Fruit fly (Drosophila melanogaster) whole organism, embryonic: Measurements from ENCODE around the gene hng2.

Experiments
- ATbp ChIP-seq: fragments of 200-800 bp; sonication (Bioruptor generic); optimal IDR thresholded peaks from 2 replicates; lab custom pipeline; 2017; ENCODE audit warnings: missing biosample characterization, mild to moderate bottlenecking, missing genetic modification characterization, missing genetic modification reagents
- Aef1 ChIP-seq: fragments of 200-800 bp; sonication (Bioruptor generic); IDR thresholded peaks from 3 replicates; pipeline ENCODE4 v1.3.6; 2022; ENCODE audit warnings: missing biosample characterization, missing genetic modification characterization
- Blimp-1 ChIP-seq: fragments of 200-800 bp; sonication (Bioruptor generic); optimal IDR thresholded peaks from 3 replicates; lab custom pipeline; 2018; ENCODE audit warnings: missing biosample characterization, missing genetic modification characterization, mild to moderate bottlenecking, moderate library complexity, missing genetic modification reagents
- CG11093 ChIP-seq: fragments of 200-800 bp; sonication (Bioruptor generic); IDR thresholded peaks from 3 replicates; pipeline ENCODE4 v1.3.6; 2022; ENCODE audit warnings: missing biosample characterization, missing genetic modification characterization
- CG11504 ChIP-seq: fragments of 200-800 bp; sonication (Bioruptor generic); optimal IDR thresholded peaks from 3 replicates; lab custom pipeline; 2019; ENCODE audit warnings: missing biosample characterization, mild to moderate bottlenecking, missing genetic modification characterization, moderate library complexity
- CG11695 ChIP-seq: fragments of 200-800 bp; sonication (Bioruptor generic); IDR thresholded peaks from 3 replicates; pipeline ENCODE4 v1.3.6; 2022; ENCODE audit warnings: missing biosample characterization, missing genetic modification characterization
- CG11723 ChIP-seq: fragments of 200-800 bp; sonication (Bioruptor generic); optimal IDR thresholded peaks from 2 replicates; lab custom pipeline; 2017; ENCODE audit warnings: missing biosample characterization, mild to moderate bottlenecking, missing genetic modification characterization
- CG12155 ChIP-seq: fragments of 200-800 bp; sonication (Bioruptor generic); optimal IDR thresholded peaks from 3 replicates; lab custom pipeline; 2016; ENCODE audit warnings: missing biosample characterization, missing genetic modification characterization
- CG12391 ChIP-seq: fragments of 200-800 bp; sonication (Bioruptor generic); optimal IDR thresholded peaks from 3 replicates; lab custom pipeline; 2018; ENCODE audit warnings: missing biosample characterization, mild to moderate bottlenecking, missing genetic modification characterization, moderate library complexity
- CG15514 ChIP-seq: fragments of 200-800 bp; sonication (Bioruptor generic); optimal IDR thresholded peaks from 3 replicates; lab custom pipeline; 2017; ENCODE audit warnings: missing biosample characterization, missing genetic modification characterization, mild to moderate bottlenecking, moderate library complexity, missing genetic modification reagents
- CG1603 ChIP-seq: fragments of 200-800 bp; sonication (Bioruptor generic); optimal IDR thresholded peaks from 2 replicates; lab custom pipeline; 2019; ENCODE audit warnings: missing biosample characterization, mild to moderate bottlenecking, missing genetic modification characterization, moderate library complexity
- CG17568 ChIP-seq: fragments of 200-800 bp; sonication (Bioruptor generic); optimal IDR thresholded peaks from 2 replicates; lab custom pipeline; 2018; ENCODE audit warnings: missing biosample characterization, mild to moderate bottlenecking, missing genetic modification characterization, moderate library complexity
- CG2120 ChIP-seq: fragments of 200-800 bp; sonication (Bioruptor generic); optimal IDR thresholded peaks from 3 replicates; lab custom pipeline; 2016; ENCODE audit warnings: missing biosample characterization, missing genetic modification characterization
- CG2678 ChIP-seq: fragments of 200-800 bp; sonication (Bioruptor generic); optimal IDR thresholded peaks from 3 replicates; lab custom pipeline; 2019; ENCODE audit warnings: missing biosample characterization, mild to moderate bottlenecking, missing genetic modification characterization, moderate library complexity
- CG34376 ChIP-seq: fragments of 200-800 bp; sonication (Bioruptor generic); optimal IDR thresholded peaks from 2 replicates; lab custom pipeline; 2018; ENCODE audit warnings: missing biosample characterization, mild to moderate bottlenecking, missing genetic modification characterization
- CG3838 ChIP-seq: fragments of 200-800 bp; sonication (Bioruptor generic); optimal IDR thresholded peaks from 3 replicates; lab custom pipeline; 2016; ENCODE audit warnings: missing biosample characterization, missing genetic modification characterization
- CG4730 ChIP-seq: fragments of 200-800 bp; sonication (Bioruptor generic); IDR thresholded peaks from 2 replicates; pipeline ENCODE4 v1.3.6; 2022; ENCODE audit warnings: missing biosample characterization, missing genetic modification characterization
- CG6765 ChIP-seq: fragments of 200-800 bp; sonication (Bioruptor generic); optimal IDR thresholded peaks from 3 replicates; lab custom pipeline; 2017; ENCODE audit warnings: missing biosample characterization, mild to moderate bottlenecking, missing genetic modification characterization
- CG7372 ChIP-seq: fragments of 200-800 bp; sonication (Bioruptor generic); IDR thresholded peaks from 2 replicates; pipeline ENCODE4 v1.3.6; 2022; ENCODE audit warnings: missing biosample characterization, missing genetic modification characterization
- CG7928 ChIP-seq: fragments of 200-800 bp; sonication (Bioruptor generic); optimal IDR thresholded peaks from 2 replicates; lab custom pipeline; 2017; ENCODE audit warnings: missing biosample characterization, mild to moderate bottlenecking, missing genetic modification characterization
- CG8388 ChIP-seq: fragments of 200-800 bp; sonication (Bioruptor generic); optimal IDR thresholded peaks from 2 replicates; lab custom pipeline; 2019; ENCODE audit warnings: missing biosample characterization, mild to moderate bottlenecking, missing genetic modification characterization, moderate library complexity
- CG8478 ChIP-seq: fragments of >200 bp; optimal IDR thresholded peaks from 2 replicates; lab custom pipeline; 2018
- Camta ChIP-seq: fragments of 200-800 bp; sonication (Bioruptor generic); optimal IDR thresholded peaks from 2 replicates; lab custom pipeline; 2016; ENCODE audit warnings: missing biosample characterization, missing genetic modification characterization
- D ChIP-seq, 2 experiments: fragments of 200-800 bp in 1 of 2; fragments of >200 bp in 1 of 2; sonication (Bioruptor generic) in 1 of 2; optimal IDR thresholded peaks; 2 replicates in 1 of 2; 3 replicates in 1 of 2; lab custom pipeline; 2017; ENCODE audit warnings: mild to moderate bottlenecking in 1 of 2, missing biosample characterization in 1 of 2, missing genetic modification characterization in 1 of 2, missing genetic modification reagents in 1 of 2
- E2f2 ChIP-seq: fragments of 200-800 bp; sonication (Bioruptor generic); IDR thresholded peaks from 2 replicates; pipeline ENCODE4 v1.3.6; 2022; ENCODE audit warnings: missing biosample characterization, missing genetic modification characterization
- Gsc ChIP-seq: fragments of 200-800 bp; sonication (Bioruptor generic); IDR thresholded peaks from 2 replicates; pipeline ENCODE4 v1.3.6; 2022; ENCODE audit warnings: missing biosample characterization, missing genetic modification characterization
- Meics ChIP-seq: fragments of 200-800 bp; sonication (Bioruptor generic); optimal IDR thresholded peaks from 2 replicates; lab custom pipeline; 2017; ENCODE audit warnings: missing biosample characterization, mild to moderate bottlenecking, missing genetic modification characterization
- NFAT ChIP-seq: fragments of 200-800 bp; sonication (Bioruptor generic); IDR thresholded peaks from 2 replicates; pipeline ENCODE4 v1.3.6; 2022; ENCODE audit warnings: missing biosample characterization, missing genetic modification characterization
- Scr ChIP-seq: fragments of 200-800 bp; sonication (Bioruptor generic); IDR thresholded peaks from 2 replicates; pipeline ENCODE4 v1.3.6; 2022; ENCODE audit warnings: missing biosample characterization, missing genetic modification characterization; ENCODE audit not compliant: partially characterized antibody
- Sry-δ ChIP-seq: fragments of 200-800 bp; sonication (Bioruptor generic); optimal IDR thresholded peaks from 2 replicates; lab custom pipeline; 2016; ENCODE audit warnings: missing biosample characterization, missing genetic modification characterization
- br ChIP-seq: fragments of >200 bp; optimal IDR thresholded peaks from 2 replicates; lab custom pipeline; 2017
- cas ChIP-seq: fragments of 200-800 bp; sonication (Bioruptor generic); IDR thresholded peaks from 2 replicates; pipeline ENCODE4 v1.3.6; 2022; ENCODE audit warnings: missing biosample characterization, missing genetic modification characterization
- caup ChIP-seq: fragments of 200-800 bp; sonication (Bioruptor generic); optimal IDR thresholded peaks from 3 replicates; lab custom pipeline; 2017; ENCODE audit warnings: missing biosample characterization, mild to moderate bottlenecking, missing genetic modification characterization, moderate library complexity; ENCODE audit not compliant: severe bottlenecking
- ci ChIP-seq: fragments of 200-800 bp; sonication (Bioruptor generic); IDR thresholded peaks from 3 replicates; pipeline ENCODE4 v1.3.6; 2022; ENCODE audit warnings: missing biosample characterization, missing genetic modification characterization
- croc ChIP-seq: fragments of 200-800 bp; sonication (Bioruptor generic); conservative IDR thresholded peaks from 3 replicates; pipeline ENCODE4 v1.3.6; 2022; ENCODE audit warnings: missing biosample characterization, missing genetic modification characterization
- dysf ChIP-seq: fragments of 200-800 bp; sonication (Bioruptor generic); IDR thresholded peaks from 3 replicates; pipeline ENCODE4 v1.3.6; 2022; ENCODE audit warnings: missing biosample characterization, missing genetic modification characterization
- ems ChIP-seq: fragments of 200-800 bp; sonication (Bioruptor generic); optimal IDR thresholded peaks from 3 replicates; lab custom pipeline; 2016; ENCODE audit warnings: missing biosample characterization, missing genetic modification characterization
- fd96Cb ChIP-seq: fragments of 200-800 bp; sonication (Bioruptor generic); optimal IDR thresholded peaks from 2 replicates; lab custom pipeline; 2018; ENCODE audit warnings: missing biosample characterization, mild to moderate bottlenecking, missing genetic modification characterization, moderate library complexity
- gro ChIP-seq: fragments of 200-800 bp; sonication (Bioruptor generic); optimal IDR thresholded peaks from 2 replicates; lab custom pipeline; 2016; ENCODE audit warnings: missing biosample characterization, missing genetic modification characterization
- hkb ChIP-seq, 2 experiments: fragments of 200-800 bp in 1 of 2; fragments of >200 bp in 1 of 2; sonication (Bioruptor generic) in 1 of 2; IDR thresholded peaks in 1 of 2; optimal IDR thresholded peaks in 1 of 2; 2 replicates each; pipeline versions ENCODE4 v1.3.6 to Lab custom; 2017 to 2022; ENCODE audit warnings: missing biosample characterization in 1 of 2, missing genetic modification characterization in 1 of 2
- jumu ChIP-seq: fragments of 200-800 bp; sonication (Bioruptor generic); optimal IDR thresholded peaks from 3 replicates; lab custom pipeline; 2016; ENCODE audit warnings: missing biosample characterization, missing genetic modification characterization
- onecut ChIP-seq: fragments of 200-800 bp; sonication (Bioruptor generic); IDR thresholded peaks from 2 replicates; pipeline ENCODE4 v1.3.6; 2022; ENCODE audit warnings: missing biosample characterization, missing genetic modification characterization
- otp ChIP-seq: fragments of 200-800 bp; sonication (Bioruptor generic); IDR thresholded peaks from 3 replicates; pipeline ENCODE4, ENCODE4 v1.3.6; 2022; ENCODE audit warnings: missing biosample characterization, missing genetic modification characterization
- pfk ChIP-seq: fragments of 200-800 bp; sonication (Bioruptor generic); optimal IDR thresholded peaks from 2 replicates; lab custom pipeline; 2018; ENCODE audit warnings: missing biosample characterization, mild to moderate bottlenecking, missing genetic modification characterization, moderate library complexity
- run ChIP-seq: fragments of 200-800 bp; sonication (Bioruptor generic); optimal IDR thresholded peaks from 3 replicates; lab custom pipeline; 2018; ENCODE audit warnings: missing biosample characterization, mild to moderate bottlenecking, missing genetic modification characterization
- sd ChIP-seq: fragments of 200-800 bp; sonication (Bioruptor generic); optimal IDR thresholded peaks from 3 replicates; lab custom pipeline; 2018; ENCODE audit warnings: missing biosample characterization, mild to moderate bottlenecking, missing genetic modification characterization, moderate library complexity
- seq ChIP-seq: fragments of 200-800 bp; sonication (Bioruptor generic); IDR thresholded peaks from 2 replicates; pipeline ENCODE4 v1.3.6; 2022; ENCODE audit warnings: missing biosample characterization, missing genetic modification characterization
- sim ChIP-seq: fragments of 200-800 bp; sonication (Bioruptor generic); IDR thresholded peaks from 2 replicates; pipeline ENCODE4 v1.3.6; 2022; ENCODE audit warnings: missing biosample characterization, missing genetic modification characterization
- sob ChIP-seq: fragments of 200-800 bp; sonication (Bioruptor generic); IDR thresholded peaks from 2 replicates; pipeline ENCODE4 v1.3.6; 2022; ENCODE audit warnings: missing biosample characterization, missing genetic modification characterization
- sug ChIP-seq: fragments of 200-800 bp; optimal IDR thresholded peaks from 2 replicates; lab custom pipeline; 2019; ENCODE audit warnings: missing biosample characterization, mild to moderate bottlenecking, missing genetic modification characterization, moderate library complexity

Gene hng2

dm6 chr3R:8812342-8812966 is 6.3 kb downstream of the hng2 start (continued):
- TF ChIP-seq sob (GFP tag; lab: Robert Waterston, UW) (peak; percentile 33; the same call in 1 of the 2 replicates), run (tag; lab: Kevin White, UChicago) (no peak), br (no peak), CG12155 (GFP tag; lab: Kevin White, UChicago) (peak; percentile 35), Blimp-1 (GFP tag; lab: Kevin White, UChicago) (peak; percentile 42), croc (peak; percentile 27; the same call in 1 of the 3 replicates), hkb (optimal IDR thresholded peaks at IDR 0.05; lab: Kevin White, UChicago) (no peak), hkb (GFP tag; IDR thresholded peaks at IDR 0.05; lab: Robert Waterston, UW) (peak; percentile 64), CG7372 (GFP tag; lab: Robert Waterston, UW) (no peak), CG11695 (GFP tag; lab: Robert Waterston, UW) (no peak; the same call in 2 of the 3 replicates), Sry-δ (no peak), jumu (peak; percentile 12), E2f2 (peak; percentile 45; the same call in 1 of the 2 replicates), Scr (GFP tag; lab: Robert Waterston, UW) (no peak), fd96Cb (tag; lab: Kevin White, UChicago) (peak; percentile 39), ci (GFP tag; lab: Robert Waterston, UW) (peak; percentile 73; the same call in 2 of the 3 replicates), sim (GFP tag; lab: Robert Waterston, UW) (no peak), cas (peak; percentile 14; the same call in 1 of the 2 replicates), NFAT (peak; percentile 60), Gsc (GFP tag; lab: Robert Waterston, UW) (no peak), onecut (GFP tag; lab: Robert Waterston, UW) (0 out of 2 replicates have a peak, but pooled peaks have one; percentile 8), Camta (GFP tag; lab: Kevin White, UChicago) (peak; percentile 40), otp (GFP tag; lab: Robert Waterston, UW) (0 out of 3 replicates have a peak, but pooled peaks have one; percentile 24), CG1603 (tag; lab: Kevin White, UChicago) (peak; percentile 52), CG11093 (GFP tag; lab: Robert Waterston, UW) (peak; percentile 56; the same call in 1 of the 3 replicates), CG2678 (tag; lab: Kevin White, UChicago) (peak; percentile 14), CG8478 (lab: Kevin White, UChicago) (no peak), caup (GFP tag; lab: Kevin White, UChicago) (no peak), CG2120 (GFP tag; lab: Kevin White, UChicago) (peak; percentile 31), CG4730 (GFP tag; lab: Robert Waterston, UW) (0 out of 2 replicates have a peak, but pooled peaks have one; percentile 28), ATbp (GFP tag; lab: Kevin White, UChicago) (peak; percentile 44), CG12391 (tag; lab: Kevin White, UChicago) (peak; percentile 26), Aef1 (GFP tag; lab: Robert Waterston, UW) (peak; percentile 47; the same call in 2 of the 3 replicates), CG7928 (GFP tag; lab: Kevin White, UChicago) (no peak), CG8388 (GFP tag; lab: Kevin White, UChicago) (peak; percentile 16), ems (GFP tag; lab: Kevin White, UChicago) (no peak), CG17568 (peak; percentile 28), seq (GFP tag; lab: Robert Waterston, UW) (peak; percentile 75), CG11723 (GFP tag; lab: Kevin White, UChicago) (no peak), pfk (peak; percentile 34)
- TF ChIP-seq, all 482 proteins: peak for 231

dm6 chr3R:8813164-8813629 is 7.1 kb downstream of the hng2 start, which contains the start of gene CG9837:
TSS of gene CG9837 (minus strand) at chr3R:8813579.
- TF ChIP-seq CG15514 (GFP tag; lab: Kevin White, UChicago) (peak; percentile 3), Meics (GFP tag; lab: Kevin White, UChicago) (no peak), CG6765 (no peak), D (optimal IDR thresholded peaks at IDR 0.05; lab: Kevin White, UChicago) (no peak), D (GFP tag; optimal IDR thresholded peaks at IDR 0.05; lab: Kevin White, UChicago) (no peak), CG34376 (peak; percentile 30), CG11504 (tag; lab: Kevin White, UChicago) (no peak), dysf (GFP tag; lab: Robert Waterston, UW) (no peak), CG3838 (GFP tag; lab: Kevin White, UChicago) (no peak), sug (tag; lab: Kevin White, UChicago) (peak; percentile 8), gro (GFP tag; lab: Kevin White, UChicago) (peak; percentile 9), sd (tag; lab: Kevin White, UChicago) (no peak)
